Worm (Caenorhabditis elegans) whole organism, L4 larva: ENCODE data around the gene F44D12.19.

Experiments
- T20F7.1 ChIP-seq: fragments of 200-800 bp; sonication (Bioruptor generic); optimal IDR thresholded peaks from 2 replicates; lab custom pipeline; 2018; ENCODE audit warnings: mild to moderate bottlenecking, missing genetic modification characterization, missing compliant biosample characterization
- ceh-62 ChIP-seq: sonication (generic microtip); optimal IDR thresholded peaks from 2 replicates; lab custom pipeline; 2017; ENCODE audit warnings: missing biosample characterization, missing genetic modification characterization
- ceh-82 ChIP-seq: sonication (generic microtip); optimal IDR thresholded peaks from 2 replicates; lab custom pipeline; 2017; ENCODE audit warnings: missing biosample characterization, missing genetic modification characterization
- ces-1 ChIP-seq: fragments of 150-350 bp; sonication (generic microtip); optimal IDR thresholded peaks from 4 replicates; lab custom pipeline; 2014; ENCODE audit warnings: missing biosample characterization, missing genetic modification reagents, missing genetic modification characterization
- dve-1 ChIP-seq: sonication (generic microtip); optimal IDR thresholded peaks from 2 replicates; lab custom pipeline; 2017; ENCODE audit warnings: antibody characterized with exemption, mild to moderate bottlenecking, missing genetic modification characterization, missing compliant biosample characterization; ENCODE audit not compliant: insufficient read depth
- egl-43 ChIP-seq: fragments of 200-800 bp; sonication (Bioruptor generic); IDR thresholded peaks from 2 replicates; pipeline ENCODE4 v1.3.6; 2022; ENCODE audit warnings: missing genetic modification reagents, missing genetic modification characterization, missing compliant biosample characterization
- fos-1 ChIP-seq: fragments of 150-350 bp; optimal IDR thresholded peaks from 2 replicates; lab custom pipeline; 2014; ENCODE audit warnings: missing biosample characterization, missing genetic modification characterization
- jun-1 ChIP-seq: fragments of 150-350 bp; optimal IDR thresholded peaks from 2 replicates; lab custom pipeline; 2014; ENCODE audit warnings: missing biosample characterization, missing genetic modification reagents, missing genetic modification characterization
- mdl-1 ChIP-seq, 2 experiments: fragments of 150-350 bp in 1 of 2; sonication (generic microtip) in 1 of 2; optimal IDR thresholded peaks; 2 replicates each; lab custom pipeline; 2014 to 2017; ENCODE audit warnings: missing biosample characterization in 2 of 2, missing genetic modification characterization in 2 of 2
- nhr-102 ChIP-seq: sonication (generic microtip); optimal IDR thresholded peaks from 2 replicates; lab custom pipeline; 2016; ENCODE audit warnings: mild to moderate bottlenecking, missing genetic modification characterization, moderate library complexity, missing compliant biosample characterization
- nhr-11 ChIP-seq: fragments of 150-350 bp; optimal IDR thresholded peaks from 2 replicates; lab custom pipeline; 2014; ENCODE audit warnings: missing biosample characterization, missing genetic modification characterization
- pqm-1 ChIP-seq: sonication (generic microtip); optimal IDR thresholded peaks from 2 replicates; lab custom pipeline; 2017; ENCODE audit warnings: missing biosample characterization, missing genetic modification characterization
- unc-39 ChIP-seq: sonication (generic microtip); optimal IDR thresholded peaks from 2 replicates; lab custom pipeline; 2017; ENCODE audit warnings: missing biosample characterization, missing genetic modification characterization
- zfp-2 ChIP-seq: sonication (generic microtip); optimal IDR thresholded peaks from 2 replicates; lab custom pipeline; 2016; ENCODE audit warnings: mild to moderate bottlenecking, missing genetic modification characterization, missing compliant biosample characterization

- TF ChIP-seq zfp-2 (no peak), fos-1 (tag; lab: Kevin White, UChicago) (no peak), nhr-11 (tag; lab: Kevin White, UChicago) (peak; percentile 54), egl-43 (GFP tag; lab: Robert Waterston, UW) (no peak), jun-1 (tag; lab: Kevin White, UChicago) (no peak), nhr-102 (tag; lab: Kevin White, UChicago) (no peak), mdl-1 (tag; optimal IDR thresholded peaks at IDR 0.05; lab: Kevin White, UChicago) (no peak), unc-39 (no peak), dve-1 (tag; lab: Kevin White, UChicago) (no peak), ces-1 (GFP tag; lab: Kevin White, UChicago) (no peak), ceh-62 (tag; lab: Kevin White, UChicago) (no peak), T20F7.1 (GFP tag; lab: Kevin White, UChicago) (no peak), pqm-1 (tag; lab: Kevin White, UChicago) (no peak), ceh-82 (tag; lab: Kevin White, UChicago) (no peak)
These were observed 26.9 kb downstream of the F44D12.19 start for ce11 chrIV:10048268-10048667.
